Fruit fly (Drosophila melanogaster) whole organism, embryonic: ENCODE data around the gene Slmap.

Experiments
- BtbVII ChIP-seq: fragments of 200-800 bp; sonication (Bioruptor generic); optimal IDR thresholded peaks from 3 replicates; lab custom pipeline; 2017; ENCODE audit warnings: missing biosample characterization, mild to moderate bottlenecking, missing genetic modification characterization
- CG13123 ChIP-seq: fragments of 200-800 bp; sonication (Bioruptor generic); optimal IDR thresholded peaks from 2 replicates; lab custom pipeline; 2016; ENCODE audit warnings: missing biosample characterization, missing genetic modification characterization
- CG14441 ChIP-seq: fragments of 200-800 bp; sonication (Bioruptor generic); IDR thresholded peaks from 2 replicates; pipeline ENCODE4 v1.3.6; 2022; ENCODE audit warnings: missing biosample characterization, missing genetic modification characterization
- CG15011 ChIP-seq: fragments of 200-800 bp; sonication (Bioruptor generic); optimal IDR thresholded peaks from 3 replicates; lab custom pipeline; 2018; ENCODE audit warnings: missing biosample characterization, mild to moderate bottlenecking, missing genetic modification characterization
- CG15269 ChIP-seq: fragments of 200-800 bp; sonication (Bioruptor generic); optimal IDR thresholded peaks from 2 replicates; lab custom pipeline; 2018; ENCODE audit warnings: missing biosample characterization, mild to moderate bottlenecking, missing genetic modification characterization, moderate library complexity
- CG17361 ChIP-seq: fragments of 200-800 bp; sonication (Bioruptor generic); IDR thresholded peaks from 3 replicates; pipeline ENCODE4 v1.3.6; 2022; ENCODE audit warnings: missing biosample characterization, missing genetic modification characterization
- CG1792 ChIP-seq: fragments of 200-800 bp; sonication (Bioruptor generic); optimal IDR thresholded peaks from 2 replicates; lab custom pipeline; 2016; ENCODE audit warnings: missing biosample characterization, missing genetic modification characterization
- CG18599 ChIP-seq: fragments of 200-800 bp; sonication (Bioruptor generic); optimal IDR thresholded peaks from 3 replicates; lab custom pipeline; 2017; ENCODE audit warnings: missing biosample characterization, missing genetic modification characterization, mild to moderate bottlenecking, moderate library complexity, missing genetic modification reagents
- CG2202 ChIP-seq: fragments of 200-800 bp; sonication (Bioruptor generic); optimal IDR thresholded peaks from 2 replicates; lab custom pipeline; 2018; ENCODE audit warnings: missing biosample characterization, mild to moderate bottlenecking, missing genetic modification characterization
- CG2712 ChIP-seq: fragments of 200-800 bp; optimal IDR thresholded peaks from 3 replicates; lab custom pipeline; 2019; ENCODE audit warnings: missing biosample characterization, mild to moderate bottlenecking, missing genetic modification characterization, moderate library complexity
- CG3838 ChIP-seq: fragments of 200-800 bp; sonication (Bioruptor generic); optimal IDR thresholded peaks from 3 replicates; lab custom pipeline; 2016; ENCODE audit warnings: missing biosample characterization, missing genetic modification characterization
- CG3847 ChIP-seq: fragments of 200-800 bp; sonication (Bioruptor generic); IDR thresholded peaks from 2 replicates; pipeline ENCODE4 v1.3.6; 2022; ENCODE audit warnings: missing biosample characterization, missing genetic modification characterization
- CG4328 ChIP-seq: fragments of 200-800 bp; sonication (Bioruptor generic); optimal IDR thresholded peaks from 3 replicates; lab custom pipeline; 2017; ENCODE audit warnings: missing biosample characterization, missing genetic modification reagents, missing genetic modification characterization
- CG4617 ChIP-seq: fragments of 200-800 bp; sonication (Bioruptor generic); optimal IDR thresholded peaks from 3 replicates; lab custom pipeline; 2016; ENCODE audit warnings: missing biosample characterization, missing genetic modification characterization, borderline replicate concordance
- CG7357 ChIP-seq: fragments of 200-800 bp; sonication (Bioruptor generic); IDR thresholded peaks from 3 replicates; pipeline ENCODE4 v1.3.6; 2022; ENCODE audit warnings: missing biosample characterization, missing genetic modification characterization
- CG8290 ChIP-seq, 3 experiments: fragments of 200-800 bp; sonication (Bioruptor generic); optimal IDR thresholded peaks; 2 replicates each; lab custom pipeline; 2016 to 2019; ENCODE audit warnings: missing biosample characterization in 3 of 3, missing genetic modification characterization in 3 of 3, mild to moderate bottlenecking in 2 of 3, moderate library complexity in 1 of 3
- CG8359 ChIP-seq: fragments of 200-800 bp; sonication (Bioruptor generic); optimal IDR thresholded peaks from 2 replicates; lab custom pipeline; 2017; ENCODE audit warnings: missing biosample characterization, mild to moderate bottlenecking, missing genetic modification characterization, borderline replicate concordance
- CG9797 ChIP-seq: fragments of 200-800 bp; sonication (Bioruptor generic); optimal IDR thresholded peaks from 3 replicates; lab custom pipeline; 2018; ENCODE audit warnings: missing biosample characterization, mild to moderate bottlenecking, missing genetic modification characterization
- MBD-R2 ChIP-seq: fragments of 200-800 bp; sonication (Bioruptor generic); IDR thresholded peaks from 2 replicates; pipeline ENCODE4 v1.3.6; 2022; ENCODE audit warnings: missing biosample characterization, missing genetic modification characterization
- Neu2 ChIP-seq: fragments of 200-800 bp; sonication (Bioruptor generic); optimal IDR thresholded peaks from 3 replicates; lab custom pipeline; 2016; ENCODE audit warnings: missing biosample characterization, missing genetic modification characterization, borderline replicate concordance
- Nf-YC ChIP-seq: fragments of 200-800 bp; optimal IDR thresholded peaks from 3 replicates; lab custom pipeline; 2019; ENCODE audit warnings: missing biosample characterization, mild to moderate bottlenecking, missing genetic modification characterization, moderate library complexity
- Poxn ChIP-seq: fragments of 200-800 bp; sonication (Bioruptor generic); IDR thresholded peaks from 2 replicates; pipeline ENCODE4 v1.3.6; 2022; ENCODE audit warnings: missing biosample characterization, missing genetic modification characterization
- Sry-δ ChIP-seq: fragments of 200-800 bp; sonication (Bioruptor generic); optimal IDR thresholded peaks from 2 replicates; lab custom pipeline; 2016; ENCODE audit warnings: missing biosample characterization, missing genetic modification characterization
- Vsx1 ChIP-seq: fragments of 200-800 bp; sonication (Bioruptor generic); optimal IDR thresholded peaks from 2 replicates; lab custom pipeline; 2017; ENCODE audit warnings: missing biosample characterization, mild to moderate bottlenecking, missing genetic modification characterization, missing genetic modification reagents
- al ChIP-seq: fragments of 200-800 bp; sonication (Bioruptor generic); IDR thresholded peaks from 2 replicates; pipeline ENCODE4 v1.3.6; 2022; ENCODE audit warnings: missing biosample characterization, missing genetic modification characterization
- aop ChIP-seq: fragments of 200-800 bp; sonication (Bioruptor generic); IDR thresholded peaks from 2 replicates; pipeline ENCODE4 v1.3.6; 2022; ENCODE audit warnings: missing biosample characterization, missing genetic modification characterization
- ato ChIP-seq: fragments of 200-800 bp; sonication (Bioruptor generic); IDR thresholded peaks from 2 replicates; pipeline ENCODE4 v1.3.6; 2022; ENCODE audit warnings: missing biosample characterization, missing genetic modification characterization; ENCODE audit not compliant: partially characterized antibody
- bab2 ChIP-seq: fragments of 200-800 bp; sonication (Bioruptor generic); optimal IDR thresholded peaks from 2 replicates; lab custom pipeline; 2016; ENCODE audit warnings: missing biosample characterization, missing genetic modification characterization
- bbx ChIP-seq: fragments of 200-800 bp; sonication (Bioruptor generic); IDR thresholded peaks from 2 replicates; pipeline ENCODE4 v1.3.6; 2022; ENCODE audit warnings: missing biosample characterization, missing genetic modification characterization; ENCODE audit not compliant: partially characterized antibody
- bowl ChIP-seq: fragments of 200-800 bp; sonication (Bioruptor generic); IDR thresholded peaks from 2 replicates; pipeline ENCODE4 v1.3.6; 2022; ENCODE audit warnings: missing biosample characterization, missing genetic modification characterization
- caup ChIP-seq: fragments of 200-800 bp; sonication (Bioruptor generic); optimal IDR thresholded peaks from 3 replicates; lab custom pipeline; 2017; ENCODE audit warnings: missing biosample characterization, mild to moderate bottlenecking, missing genetic modification characterization, moderate library complexity; ENCODE audit not compliant: severe bottlenecking
- cg ChIP-seq: fragments of 200-800 bp; sonication (Bioruptor generic); optimal IDR thresholded peaks from 3 replicates; lab custom pipeline; 2019; ENCODE audit warnings: missing biosample characterization, mild to moderate bottlenecking, missing genetic modification characterization, moderate library complexity
- da ChIP-seq: fragments of 200-800 bp; sonication (Bioruptor generic); optimal IDR thresholded peaks from 2 replicates; lab custom pipeline; 2016; ENCODE audit warnings: missing biosample characterization, missing genetic modification characterization
- danr ChIP-seq: fragments of 200-800 bp; sonication (Bioruptor generic); IDR thresholded peaks from 2 replicates; pipeline ENCODE4 v1.3.6; 2022; ENCODE audit warnings: missing biosample characterization, missing genetic modification characterization
- dysf ChIP-seq: fragments of 200-800 bp; sonication (Bioruptor generic); IDR thresholded peaks from 3 replicates; pipeline ENCODE4 v1.3.6; 2022; ENCODE audit warnings: missing biosample characterization, missing genetic modification characterization
- esg ChIP-seq: fragments of 200-800 bp; sonication (Bioruptor generic); conservative IDR thresholded peaks from 2 replicates; pipeline ENCODE4 v1.3.6; 2022; ENCODE audit warnings: missing biosample characterization, missing genetic modification characterization
- gfzf ChIP-seq: fragments of 200-800 bp; sonication (Bioruptor generic); optimal IDR thresholded peaks from 2 replicates; lab custom pipeline; 2016; ENCODE audit warnings: missing biosample characterization, mild to moderate bottlenecking, missing genetic modification characterization, moderate library complexity
- gro ChIP-seq: fragments of 200-800 bp; sonication (Bioruptor generic); optimal IDR thresholded peaks from 2 replicates; lab custom pipeline; 2016; ENCODE audit warnings: missing biosample characterization, missing genetic modification characterization
- gsb-n ChIP-seq: fragments of 200-800 bp; sonication (Bioruptor generic); optimal IDR thresholded peaks from 3 replicates; lab custom pipeline; 2018; ENCODE audit warnings: missing biosample characterization, mild to moderate bottlenecking, missing genetic modification characterization
- knrl ChIP-seq: fragments of 200-800 bp; sonication (Bioruptor generic); IDR thresholded peaks from 3 replicates; pipeline ENCODE4 v1.3.6; 2022; ENCODE audit warnings: missing biosample characterization, missing genetic modification characterization; ENCODE audit not compliant: partially characterized antibody
- lmd ChIP-seq: fragments of 200-800 bp; sonication (Bioruptor generic); IDR thresholded peaks from 2 replicates; pipeline ENCODE4 v1.3.6; 2022; ENCODE audit warnings: missing biosample characterization, missing genetic modification characterization
- nmo ChIP-seq: fragments of 200-800 bp; sonication (Bioruptor generic); optimal IDR thresholded peaks from 2 replicates; lab custom pipeline; 2018; ENCODE audit warnings: missing biosample characterization, mild to moderate bottlenecking, missing genetic modification characterization, moderate library complexity
- otp ChIP-seq: fragments of 200-800 bp; sonication (Bioruptor generic); IDR thresholded peaks from 3 replicates; pipeline ENCODE4, ENCODE4 v1.3.6; 2022; ENCODE audit warnings: missing biosample characterization, missing genetic modification characterization
- wor ChIP-seq: fragments of 200-800 bp; sonication (Bioruptor generic); IDR thresholded peaks from 2 replicates; pipeline ENCODE4 v1.3.6; 2022; ENCODE audit warnings: missing biosample characterization, missing genetic modification characterization
- yki ChIP-seq: fragments of >200 bp; optimal IDR thresholded peaks from 3 replicates; lab custom pipeline; 2018

Slmap gene

dm6 chr2L:22537940-22538657, 40.8 kb upstream of the Slmap start (continued):
- TF ChIP-seq CG3847 (GFP tag; lab: Robert Waterston, UW) (no peak), knrl (GFP tag; lab: Robert Waterston, UW) (no peak), gsb-n (no peak), BtbVII (GFP tag; lab: Kevin White, UChicago) (no peak), CG8359 (GFP tag; lab: Kevin White, UChicago) (no peak), lmd (GFP tag; lab: Robert Waterston, UW) (no peak), nmo (GFP tag; lab: Kevin White, UChicago) (peak; percentile 41), CG14441 (GFP tag; lab: Robert Waterston, UW) (no peak), yki (lab: Kevin White, UChicago) (no peak), bab2 (GFP tag; lab: Kevin White, UChicago) (no peak), wor (GFP tag; lab: Robert Waterston, UW) (no peak), Vsx1 (no peak), gfzf (GFP tag; lab: Kevin White, UChicago) (peak; percentile 52), Nf-YC (tag; lab: Kevin White, UChicago) (no peak), Poxn (no peak), aop (GFP tag; lab: Robert Waterston, UW) (no peak), bowl (no peak), bbx (GFP tag; lab: Robert Waterston, UW) (no peak), CG15269 (tag; lab: Kevin White, UChicago) (no peak), CG4617 (GFP tag; lab: Kevin White, UChicago) (peak; percentile 76), CG3838 (no peak), otp (GFP tag; lab: Robert Waterston, UW) (no peak), danr (GFP tag; lab: Robert Waterston, UW) (no peak), CG18599 (GFP tag; lab: Kevin White, UChicago) (no peak), da (GFP tag; lab: Kevin White, UChicago) (no peak), CG2202 (tag; lab: Kevin White, UChicago) (no peak), esg (no peak), dysf (GFP tag; lab: Robert Waterston, UW) (no peak), cg (no peak), ato (GFP tag; lab: Robert Waterston, UW) (no peak), CG15011 (GFP tag; lab: Kevin White, UChicago) (no peak), caup (GFP tag; lab: Kevin White, UChicago) (no peak), gro (GFP tag; lab: Kevin White, UChicago) (no peak), al (GFP tag; lab: Robert Waterston, UW) (no peak), CG17361 (GFP tag; lab: Robert Waterston, UW) (peak; percentile 42; the same call in 1 of the 3 replicates), Neu2 (GFP tag; lab: Kevin White, UChicago) (no peak), Sry-δ (no peak), CG4328 (GFP tag; lab: Kevin White, UChicago) (no peak), MBD-R2 (peak; percentile 40), CG2712 (no peak), CG9797 (GFP tag; lab: Kevin White, UChicago) (no peak), CG1792 (GFP tag; lab: Kevin White, UChicago) (no peak), CG8290 (GFP tag; optimal IDR thresholded peaks at IDR 0.05; lab: Kevin White, UChicago) (no peak), CG8290 (tag; optimal IDR thresholded peaks at IDR 0.05; lab: Kevin White, UChicago) (no peak), CG13123 (no peak), CG7357 (GFP tag; lab: Robert Waterston, UW) (peak; percentile 97)
